Worm (Caenorhabditis elegans) whole organism, young adult: Measurements from ENCODE around the gene pqn-25.

Experiments used
- F55B11.4 ChIP-seq: sonication (generic microtip); optimal IDR thresholded peaks from 2 replicates; lab custom pipeline; 2016; ENCODE audit warnings: missing compliant biosample characterization, missing genetic modification characterization, borderline replicate concordance; ENCODE audit not compliant: insufficient read depth
- F57C9.4 ChIP-seq: sonication (generic microtip); optimal IDR thresholded peaks from 2 replicates; lab custom pipeline; 2017; ENCODE audit warnings: mild to moderate bottlenecking, missing genetic modification characterization, missing compliant biosample characterization
- egrh-3 ChIP-seq: fragments of 200-800 bp; sonication (Bioruptor generic); IDR thresholded peaks from 2 replicates; pipeline ENCODE4 v1.3.6; 2022; ENCODE audit warnings: missing genetic modification reagents, missing genetic modification characterization, missing compliant biosample characterization
- ekl-4 ChIP-seq: fragments of 200-800 bp; sonication (Bioruptor generic); IDR thresholded peaks from 2 replicates; pipeline ENCODE4 v1.3.6; 2022; ENCODE audit warnings: missing genetic modification reagents, missing genetic modification characterization, missing compliant biosample characterization
- mcd-1 ChIP-seq: fragments of 200-800 bp; sonication (Bioruptor generic); IDR thresholded peaks from 2 replicates; pipeline ENCODE4 v1.3.6; 2022; ENCODE audit warnings: missing genetic modification reagents, missing genetic modification characterization, missing compliant biosample characterization
- nhr-179 ChIP-seq: sonication (generic microtip); optimal IDR thresholded peaks from 2 replicates; lab custom pipeline; 2016; ENCODE audit warnings: mild to moderate bottlenecking, missing genetic modification characterization, missing compliant biosample characterization
- nhr-90 ChIP-seq: sonication (generic microtip); optimal IDR thresholded peaks from 2 replicates; lab custom pipeline; 2016; ENCODE audit warnings: missing genotype, mild to moderate bottlenecking, missing genetic modification characterization, missing compliant biosample characterization
- snpc-4 ChIP-seq, 5 experiments: fragments of 150-350 bp in 1 of 5; sonication (generic microtip) in 4 of 5; optimal IDR thresholded peaks; 2 replicates each; lab custom pipeline; 2014 to 2018; ENCODE audit warnings: missing genetic modification characterization in 5 of 5, missing biosample characterization in 3 of 5, antibody characterized with exemption in 2 of 5, mild to moderate bottlenecking in 2 of 5, missing compliant biosample characterization in 2 of 5, missing genotype in 2 of 5, moderate library complexity in 2 of 5, missing genetic modification reagents in 1 of 5
- tlf-1 ChIP-seq: fragments of 200-800 bp; sonication (Bioruptor generic); optimal IDR thresholded peaks from 2 replicates; lab custom pipeline; 2018; ENCODE audit warnings: mild to moderate bottlenecking, missing genetic modification characterization, missing compliant biosample characterization
- unc-62 ChIP-seq: fragments of 150-350 bp; optimal IDR thresholded peaks from 2 replicates; lab custom pipeline; 2014; ENCODE audit warnings: missing biosample characterization, missing genetic modification reagents, missing genetic modification characterization
- xnd-1 ChIP-seq: sonication (generic microtip); optimal IDR thresholded peaks from 2 replicates; lab custom pipeline; 2016; ENCODE audit warnings: missing genotype, missing genetic modification reagents, missing genetic modification characterization, missing compliant biosample characterization

DNA sequence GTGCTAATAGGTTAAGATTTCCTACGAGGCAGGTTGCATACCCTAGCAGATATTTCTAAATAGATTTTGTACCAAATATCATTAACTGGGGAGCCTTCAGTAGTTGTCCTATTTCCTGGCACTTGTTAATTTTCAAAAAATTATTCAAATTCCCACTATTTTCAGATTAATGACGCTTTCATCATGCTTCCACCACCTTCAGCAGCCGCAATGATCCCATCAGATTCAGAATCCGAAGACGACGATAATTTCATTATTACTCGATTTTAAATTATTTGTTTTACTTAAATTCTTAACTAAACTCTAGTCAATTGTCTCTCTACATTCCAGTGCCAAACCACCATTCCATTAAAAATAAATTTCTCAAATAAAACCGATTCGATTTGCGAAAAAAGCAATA, 38.4 kb upstream of the pqn-25 start:
- TF ChIP-seq egrh-3 (GFP tag; lab: Robert Waterston, UW), result no peak
- no peak for TF ChIP-seq F55B11.4 (tag; lab: Kevin White, UChicago)
- TF ChIP-seq F57C9.4, result no peak
- no peak for TF ChIP-seq unc-62 (GFP tag; lab: Kevin White, UChicago)
- peak; percentile 48 for TF ChIP-seq nhr-90
- no peak for TF ChIP-seq nhr-179
- peak; percentile 54; the same call in 1 of the 2 replicates for TF ChIP-seq ekl-4
- TF ChIP-seq xnd-1 (tag; lab: Kevin White, UChicago), result no peak
- no peak for TF ChIP-seq mcd-1 (GFP tag; lab: Robert Waterston, UW)
- TF ChIP-seq snpc-4 (GFP tag; optimal IDR thresholded peaks at IDR 0.05; lab: Kevin White, UChicago), result no peak
- TF ChIP-seq snpc-4 (tag; optimal IDR thresholded peaks at IDR 0.05; lab: Kevin White, UChicago), result no peak
- peak; percentile 64 for TF ChIP-seq tlf-1
